Worm (Caenorhabditis elegans) whole organism, L2 larva: ENCODE data around the gene T25B2.1.

Source experiments
- nhr-12 ChIP-seq: fragments of 150-350 bp; optimal IDR thresholded peaks from 2 replicates; lab custom pipeline; 2014; ENCODE audit warnings: missing biosample characterization, missing genetic modification characterization
- unc-62 ChIP-seq: fragments of 150-350 bp; optimal IDR thresholded peaks from 2 replicates; lab custom pipeline; 2014; ENCODE audit warnings: missing biosample characterization, missing genetic modification reagents, missing genetic modification characterization

ce11 chrX:6224841-6225240 is 51.1 kb downstream of the T25B2.1 start:
- TF ChIP-seq nhr-12 (tag; lab: Kevin White, UChicago) (no peak), unc-62 (no peak)
